Fruit fly (Drosophila melanogaster) whole organism, embryonic: ENCODE results near the gene nolo.

Experiments used
- Awh ChIP-seq: fragments of 200-800 bp; sonication (Bioruptor generic); IDR thresholded peaks from 2 replicates; pipeline ENCODE4, ENCODE4 v1.3.6; 2022; ENCODE audit warnings: missing biosample characterization, missing genetic modification characterization
- BtbVII ChIP-seq: fragments of 200-800 bp; sonication (Bioruptor generic); optimal IDR thresholded peaks from 3 replicates; lab custom pipeline; 2017; ENCODE audit warnings: missing biosample characterization, mild to moderate bottlenecking, missing genetic modification characterization
- CG10431 ChIP-seq: fragments of 200-800 bp; sonication (Bioruptor generic); optimal IDR thresholded peaks from 3 replicates; lab custom pipeline; 2018; ENCODE audit warnings: missing biosample characterization, mild to moderate bottlenecking, missing genetic modification characterization
- CG10565 ChIP-seq: fragments of 200-800 bp; sonication (Bioruptor generic); optimal IDR thresholded peaks from 3 replicates; lab custom pipeline; 2016; ENCODE audit warnings: missing biosample characterization, mild to moderate bottlenecking, missing genetic modification characterization
- CG11085 ChIP-seq: fragments of 200-800 bp; sonication (Bioruptor generic); IDR thresholded peaks from 2 replicates; pipeline ENCODE4 v1.3.6; 2022; ENCODE audit warnings: missing biosample characterization, missing genetic modification characterization
- CG13296 ChIP-seq: fragments of 200-800 bp; sonication (Bioruptor generic); optimal IDR thresholded peaks from 3 replicates; lab custom pipeline; 2018; ENCODE audit warnings: missing biosample characterization, mild to moderate bottlenecking, missing genetic modification characterization
- CG13424 ChIP-seq: fragments of 200-800 bp; sonication (Bioruptor generic); optimal IDR thresholded peaks from 2 replicates; lab custom pipeline; 2019; ENCODE audit warnings: missing biosample characterization, mild to moderate bottlenecking, missing genetic modification characterization, moderate library complexity
- CG13624 ChIP-seq: fragments of 200-800 bp; sonication (Bioruptor generic); optimal IDR thresholded peaks from 2 replicates; lab custom pipeline; 2016; ENCODE audit warnings: missing biosample characterization, missing genetic modification characterization
- CG15479 ChIP-seq: fragments of 200-800 bp; sonication (Bioruptor generic); optimal IDR thresholded peaks from 3 replicates; lab custom pipeline; 2019; ENCODE audit warnings: missing biosample characterization, mild to moderate bottlenecking, missing genetic modification characterization, moderate library complexity
- CG16779 ChIP-seq: fragments of 200-800 bp; sonication (Bioruptor generic); IDR thresholded peaks from 2 replicates; pipeline ENCODE4 v1.3.6; 2022; ENCODE audit warnings: missing biosample characterization, missing genetic modification characterization
- CG17385 ChIP-seq: fragments of 200-800 bp; sonication (Bioruptor generic); optimal IDR thresholded peaks from 3 replicates; lab custom pipeline; 2018; ENCODE audit warnings: missing biosample characterization, mild to moderate bottlenecking, missing genetic modification characterization
- CG17802 ChIP-seq: fragments of 200-800 bp; sonication (Bioruptor generic); optimal IDR thresholded peaks from 2 replicates; lab custom pipeline; 2018; ENCODE audit warnings: missing biosample characterization, mild to moderate bottlenecking, missing genetic modification characterization, moderate library complexity
- CG17829 ChIP-seq: fragments of 200-800 bp; optimal IDR thresholded peaks from 2 replicates; lab custom pipeline; 2019; ENCODE audit warnings: missing biosample characterization, mild to moderate bottlenecking, missing genetic modification characterization, moderate library complexity
- CG1832 ChIP-seq: fragments of 200-800 bp; sonication (Bioruptor generic); optimal IDR thresholded peaks from 2 replicates; lab custom pipeline; 2017; ENCODE audit warnings: missing biosample characterization, mild to moderate bottlenecking, missing genetic modification characterization, inconsistent platforms
- CG2116 ChIP-seq: fragments of 200-800 bp; sonication (Bioruptor generic); optimal IDR thresholded peaks from 3 replicates; lab custom pipeline; 2018; ENCODE audit warnings: missing biosample characterization, mild to moderate bottlenecking, missing genetic modification characterization
- CG2712 ChIP-seq: fragments of 200-800 bp; optimal IDR thresholded peaks from 3 replicates; lab custom pipeline; 2019; ENCODE audit warnings: missing biosample characterization, mild to moderate bottlenecking, missing genetic modification characterization, moderate library complexity
- CG32532 ChIP-seq: fragments of 200-800 bp; sonication (Bioruptor generic); IDR thresholded peaks from 2 replicates; pipeline ENCODE4 v1.3.6; 2022; ENCODE audit warnings: missing biosample characterization, missing genetic modification characterization
- CG32772 ChIP-seq: fragments of 200-800 bp; sonication (Bioruptor generic); IDR thresholded peaks from 2 replicates; pipeline ENCODE4 v1.3.6; 2022; ENCODE audit warnings: missing biosample characterization, missing genetic modification characterization
- CG42726 ChIP-seq: fragments of 200-800 bp; sonication (Bioruptor generic); IDR thresholded peaks from 2 replicates; pipeline ENCODE4 v1.3.6; 2022; ENCODE audit warnings: missing biosample characterization, missing genetic modification characterization; ENCODE audit not compliant: partially characterized antibody
- CG7357 ChIP-seq: fragments of 200-800 bp; sonication (Bioruptor generic); IDR thresholded peaks from 3 replicates; pipeline ENCODE4 v1.3.6; 2022; ENCODE audit warnings: missing biosample characterization, missing genetic modification characterization
- CG7839 ChIP-seq: fragments of 200-800 bp; sonication (Bioruptor generic); optimal IDR thresholded peaks from 3 replicates; lab custom pipeline; 2018; ENCODE audit warnings: missing biosample characterization, mild to moderate bottlenecking, missing genetic modification characterization, moderate library complexity
- CG9817 ChIP-seq: fragments of 200-800 bp; sonication (Bioruptor generic); optimal IDR thresholded peaks from 2 replicates; lab custom pipeline; 2018; ENCODE audit warnings: missing biosample characterization, mild to moderate bottlenecking, missing genetic modification characterization, moderate library complexity
- CrebB ChIP-seq: fragments of 200-800 bp; sonication (Bioruptor generic); optimal IDR thresholded peaks from 3 replicates; lab custom pipeline; 2018; ENCODE audit warnings: missing biosample characterization, mild to moderate bottlenecking, missing genetic modification characterization
- D19B ChIP-seq: fragments of 200-800 bp; sonication (Bioruptor generic); optimal IDR thresholded peaks from 2 replicates; lab custom pipeline; 2017; ENCODE audit warnings: missing biosample characterization, mild to moderate bottlenecking, missing genetic modification characterization
- Doc3 ChIP-seq: fragments of 200-800 bp; sonication (Bioruptor generic); IDR thresholded peaks from 3 replicates; pipeline ENCODE4 v1.3.6; 2022; ENCODE audit warnings: missing biosample characterization, missing genetic modification characterization; ENCODE audit not compliant: partially characterized antibody
- MTF-1 ChIP-seq: fragments of 200-800 bp; sonication (Bioruptor generic); optimal IDR thresholded peaks from 2 replicates; lab custom pipeline; 2018; ENCODE audit warnings: missing biosample characterization, mild to moderate bottlenecking, missing genetic modification characterization, borderline replicate concordance
- Neu2 ChIP-seq: fragments of 200-800 bp; sonication (Bioruptor generic); optimal IDR thresholded peaks from 3 replicates; lab custom pipeline; 2016; ENCODE audit warnings: missing biosample characterization, missing genetic modification characterization, borderline replicate concordance
- Opbp ChIP-seq: fragments of 200-800 bp; sonication (Bioruptor generic); IDR thresholded peaks from 3 replicates; pipeline ENCODE4 v1.3.6; 2022; ENCODE audit warnings: missing biosample characterization, missing genetic modification characterization; ENCODE audit not compliant: partially characterized antibody
- Pdp1 ChIP-seq, 2 experiments: fragments of 200-800 bp; sonication (Bioruptor generic); optimal IDR thresholded peaks; 3 replicates each; lab custom pipeline; 2016; ENCODE audit warnings: missing biosample characterization in 2 of 2, missing genetic modification characterization in 2 of 2, mild to moderate bottlenecking in 1 of 2, moderate library complexity in 1 of 2
- Sox102F ChIP-seq: fragments of 200-800 bp; sonication (Bioruptor generic); optimal IDR thresholded peaks from 2 replicates; lab custom pipeline; 2018; ENCODE audit warnings: missing biosample characterization, mild to moderate bottlenecking, missing genetic modification characterization, moderate library complexity
- Usf ChIP-seq: fragments of 200-800 bp; sonication (Bioruptor generic); optimal IDR thresholded peaks from 2 replicates; lab custom pipeline; 2017; ENCODE audit warnings: missing genotype, missing biosample characterization, missing genetic modification characterization
- ase ChIP-seq: fragments of 200-800 bp; sonication (Bioruptor generic); IDR thresholded peaks from 3 replicates; pipeline ENCODE4 v1.3.6; 2022; ENCODE audit warnings: missing biosample characterization, missing genetic modification characterization
- bcd ChIP-seq: fragments of 200-800 bp; sonication (Bioruptor generic); optimal IDR thresholded peaks from 2 replicates; lab custom pipeline; 2017; ENCODE audit warnings: missing biosample characterization, mild to moderate bottlenecking, missing genetic modification characterization
- crol ChIP-seq: fragments of 200-800 bp; sonication (Bioruptor generic); IDR thresholded peaks from 2 replicates; pipeline ENCODE4 v1.3.6; 2022; ENCODE audit warnings: missing biosample characterization, missing genetic modification characterization
- fru ChIP-seq: fragments of >200 bp; optimal IDR thresholded peaks from 2 replicates; lab custom pipeline; 2017
- gt ChIP-seq: fragments of 200-800 bp; sonication (Bioruptor generic); IDR thresholded peaks from 2 replicates; pipeline ENCODE4 v1.3.6; 2022; ENCODE audit warnings: missing biosample characterization, missing genetic modification characterization
- hkb ChIP-seq, 2 experiments: fragments of 200-800 bp in 1 of 2; fragments of >200 bp in 1 of 2; sonication (Bioruptor generic) in 1 of 2; IDR thresholded peaks in 1 of 2; optimal IDR thresholded peaks in 1 of 2; 2 replicates each; pipeline versions ENCODE4 v1.3.6 to Lab custom; 2017 to 2022; ENCODE audit warnings: missing biosample characterization in 1 of 2, missing genetic modification characterization in 1 of 2
- hth ChIP-seq: fragments of >200 bp; optimal IDR thresholded peaks from 2 replicates; lab custom pipeline; 2017; ENCODE audit warnings: inconsistent platforms
- ind ChIP-seq: fragments of 200-800 bp; sonication (Bioruptor generic); optimal IDR thresholded peaks from 3 replicates; lab custom pipeline; 2016; ENCODE audit warnings: missing biosample characterization, missing genetic modification characterization
- jing ChIP-seq: fragments of 200-800 bp; sonication (Bioruptor generic); optimal IDR thresholded peaks from 2 replicates; lab custom pipeline; 2018; ENCODE audit warnings: missing biosample characterization, mild to moderate bottlenecking, missing genetic modification characterization
- odd ChIP-seq: fragments of 200-800 bp; sonication (Bioruptor generic); optimal IDR thresholded peaks from 2 replicates; lab custom pipeline; 2017; ENCODE audit warnings: missing biosample characterization, mild to moderate bottlenecking, missing genetic modification characterization
- otp ChIP-seq: fragments of 200-800 bp; sonication (Bioruptor generic); IDR thresholded peaks from 3 replicates; pipeline ENCODE4, ENCODE4 v1.3.6; 2022; ENCODE audit warnings: missing biosample characterization, missing genetic modification characterization
- phol ChIP-seq: fragments of 200-800 bp; sonication (Bioruptor generic); optimal IDR thresholded peaks from 3 replicates; lab custom pipeline; 2018; ENCODE audit warnings: missing biosample characterization, mild to moderate bottlenecking, missing genetic modification characterization, moderate library complexity
- pum ChIP-seq: fragments of 200-800 bp; sonication (Bioruptor generic); optimal IDR thresholded peaks from 2 replicates; lab custom pipeline; 2016; ENCODE audit warnings: missing biosample characterization, missing genetic modification characterization
- sens ChIP-seq: fragments of 200-800 bp; sonication (Bioruptor generic); peaks from one replicate; lab custom pipeline; 2016; ENCODE audit warnings: missing biosample characterization, missing genetic modification characterization
- sim ChIP-seq: fragments of 200-800 bp; sonication (Bioruptor generic); IDR thresholded peaks from 2 replicates; pipeline ENCODE4 v1.3.6; 2022; ENCODE audit warnings: missing biosample characterization, missing genetic modification characterization
- zf30C ChIP-seq: fragments of 200-800 bp; sonication (Bioruptor generic); optimal IDR thresholded peaks from 3 replicates; lab custom pipeline; 2018; ENCODE audit warnings: missing biosample characterization, mild to moderate bottlenecking, missing genetic modification characterization

Gene nolo

dm6 chr2L:21681322-21682268, 2.3 kb upstream of the nolo start, which contains the start of gene eEF2 (continued):
- TF ChIP-seq CG7839 (tag; lab: Kevin White, UChicago) (peak; percentile 68), hth (lab: Kevin White, UChicago) (no peak), fru (lab: Kevin White, UChicago) (no peak), Usf (GFP tag; lab: Kevin White, UChicago) (peak; percentile 11), CG32532 (GFP tag; lab: Robert Waterston, UW) (peak; percentile 83), CG10565 (GFP tag; lab: Kevin White, UChicago) (no peak), ind (GFP tag; lab: Kevin White, UChicago) (peak; percentile 38), CG17385 (GFP tag; lab: Kevin White, UChicago) (peak; percentile 82), CG9817 (tag; lab: Kevin White, UChicago) (peak; percentile 70), BtbVII (GFP tag; lab: Kevin White, UChicago) (peak; percentile 80), zf30C (peak; percentile 58), Neu2 (peak; percentile 75), CrebB (tag; lab: Kevin White, UChicago) (peak; percentile 85), MTF-1 (GFP tag; lab: Kevin White, UChicago) (peak; percentile 88), CG42726 (GFP tag; lab: Robert Waterston, UW) (peak; percentile 93), CG2712 (tag; lab: Kevin White, UChicago) (peak; percentile 74), CG13424 (tag; lab: Kevin White, UChicago) (peak; percentile 46), CG13296 (GFP tag; lab: Kevin White, UChicago) (peak; percentile 84), phol (tag; lab: Kevin White, UChicago) (peak; percentile 82), Pdp1 (GFP tag; optimal IDR thresholded peaks at IDR 0.05; lab: Kevin White, UChicago) (peak; percentile 1 to 43), Doc3 (GFP tag; lab: Robert Waterston, UW) (peak; percentile 81), crol (GFP tag; lab: Robert Waterston, UW) (no peak), CG32772 (GFP tag; lab: Robert Waterston, UW) (no peak), CG11085 (GFP tag; lab: Robert Waterston, UW) (peak; percentile 47; the same call in 1 of the 2 replicates), hkb (optimal IDR thresholded peaks at IDR 0.05; lab: Kevin White, UChicago) (no peak), hkb (GFP tag; IDR thresholded peaks at IDR 0.05; lab: Robert Waterston, UW) (peak; percentile 71), CG10431 (GFP tag; lab: Kevin White, UChicago) (peak; percentile 85), CG16779 (peak; percentile 63; the same call in 1 of the 2 replicates), Sox102F (GFP tag; lab: Kevin White, UChicago) (peak; percentile 22), CG15479 (GFP tag; lab: Kevin White, UChicago) (peak; percentile 46), CG7357 (no peak), odd (peak; percentile 87), ase (no peak; the same call in 2 of the 3 replicates), CG17829 (tag; lab: Kevin White, UChicago) (peak; percentile 78), D19B (GFP tag; lab: Kevin White, UChicago) (peak; percentile 22), pum (GFP tag; lab: Kevin White, UChicago) (peak; percentile 37), CG13624 (GFP tag; lab: Kevin White, UChicago) (peak; percentile 78), CG17802 (tag; lab: Kevin White, UChicago) (peak; percentile 39), sens (GFP tag; lab: Kevin White, UChicago) (peak; percentile 91), Opbp (GFP tag; lab: Robert Waterston, UW) (peak; percentile 97), Awh (GFP tag; lab: Robert Waterston, UW) (no peak), jing (GFP tag; lab: Kevin White, UChicago) (no peak), sim (GFP tag; lab: Robert Waterston, UW) (peak; percentile 66; the same call in 1 of the 2 replicates), CG1832 (no peak), otp (GFP tag; lab: Robert Waterston, UW) (peak; percentile 73; the same call in 2 of the 3 replicates), bcd (peak; percentile 77), gt (no peak), CG2116 (GFP tag; lab: Kevin White, UChicago) (peak; percentile 81)
